Fruit fly (Drosophila melanogaster) whole organism, prepupa: ENCODE data around the gene CG15546.

Experiments used
- CG10631 ChIP-seq: fragments of 200-800 bp; sonication (Bioruptor generic); optimal IDR thresholded peaks from 2 replicates; lab custom pipeline; 2016; ENCODE audit warnings: missing biosample characterization, missing genetic modification characterization
- CG1621 ChIP-seq: fragments of 200-800 bp; sonication (Bioruptor generic); optimal IDR thresholded peaks from 3 replicates; lab custom pipeline; 2018; ENCODE audit warnings: missing biosample characterization, mild to moderate bottlenecking, missing genetic modification characterization
- CG3919 ChIP-seq: fragments of 200-800 bp; sonication (Bioruptor generic); optimal IDR thresholded peaks from 3 replicates; lab custom pipeline; 2016; ENCODE audit warnings: missing biosample characterization, missing genetic modification characterization
- Ets21C ChIP-seq: fragments of 200-800 bp; sonication (Bioruptor generic); optimal IDR thresholded peaks from 3 replicates; lab custom pipeline; 2016; ENCODE audit warnings: missing biosample characterization, missing genetic modification characterization
- Lpt ChIP-seq: fragments of 200-800 bp; sonication (Bioruptor generic); optimal IDR thresholded peaks from 3 replicates; lab custom pipeline; 2016; ENCODE audit warnings: missing biosample characterization, missing genetic modification characterization
- Sox102F ChIP-seq: fragments of 200-800 bp; sonication (Bioruptor generic); optimal IDR thresholded peaks from 2 replicates; lab custom pipeline; 2016; ENCODE audit warnings: missing biosample characterization, mild to moderate bottlenecking, missing genetic modification characterization
- Sox14 ChIP-seq: fragments of 200-800 bp; sonication (Bioruptor generic); optimal IDR thresholded peaks from 3 replicates; lab custom pipeline; 2016; ENCODE audit warnings: missing biosample characterization, missing genetic modification characterization
- ss ChIP-seq, 2 experiments: fragments of 200-800 bp; sonication (Bioruptor generic); optimal IDR thresholded peaks; 2 replicates in 1 of 2; 3 replicates in 1 of 2; lab custom pipeline; 2017 to 2018; ENCODE audit warnings: mild to moderate bottlenecking in 2 of 2, missing biosample characterization in 2 of 2, missing genetic modification characterization in 2 of 2, moderate library complexity in 1 of 2
- vri ChIP-seq: fragments of 200-800 bp; sonication (Bioruptor generic); optimal IDR thresholded peaks from 3 replicates; lab custom pipeline; 2016; ENCODE audit warnings: missing biosample characterization, mild to moderate bottlenecking, missing genetic modification characterization

- no peak for TF ChIP-seq Sox14 (GFP tag; lab: Kevin White, UChicago)
- no peak for TF ChIP-seq ss (GFP tag; optimal IDR thresholded peaks at IDR 0.05; lab: Kevin White, UChicago)
- TF ChIP-seq Lpt (GFP tag; lab: Kevin White, UChicago): no peak
- TF ChIP-seq CG3919: no peak
- TF ChIP-seq CG1621 (tag; lab: Kevin White, UChicago): no peak
- TF ChIP-seq Ets21C: no peak
- no peak for TF ChIP-seq Sox102F (GFP tag; lab: Kevin White, UChicago)
- no peak for TF ChIP-seq CG10631 (GFP tag; lab: Kevin White, UChicago)
- TF ChIP-seq vri (GFP tag; lab: Kevin White, UChicago): no peak
These were observed 10.1 kb downstream of the CG15546 start for dm6 chr3R:30865883-30866282.
